Worm (Caenorhabditis elegans) whole organism, L4 larva: Measurements from ENCODE around the gene C34D10.5.

Experiments used
- D1046.2 ChIP-seq: fragments of 200-800 bp; sonication (Bioruptor generic); IDR thresholded peaks from 2 replicates; pipeline ENCODE4 v1.3.6; 2022; ENCODE audit warnings: missing genetic modification characterization, missing compliant biosample characterization
- F10B5.3 ChIP-seq: sonication (generic microtip); optimal IDR thresholded peaks from 2 replicates; lab custom pipeline; 2016; ENCODE audit warnings: mild to moderate bottlenecking, missing genetic modification characterization, missing compliant biosample characterization
- F26F4.8 ChIP-seq: fragments of 200-800 bp; sonication (Bioruptor generic); conservative IDR thresholded peaks from 2 replicates; pipeline ENCODE4 v1.3.6; 2022; ENCODE audit warnings: missing genetic modification characterization, missing compliant biosample characterization
- R02D3.7 ChIP-seq: fragments of 150-350 bp; sonication (generic microtip); optimal IDR thresholded peaks from 3 replicates; lab custom pipeline; 2014; ENCODE audit warnings: missing biosample characterization, missing genetic modification characterization
- T20F7.1 ChIP-seq: fragments of 200-800 bp; sonication (Bioruptor generic); optimal IDR thresholded peaks from 2 replicates; lab custom pipeline; 2018; ENCODE audit warnings: mild to moderate bottlenecking, missing genetic modification characterization, missing compliant biosample characterization
- T26A8.4 ChIP-seq: fragments of 200-800 bp; sonication (Bioruptor generic); IDR thresholded peaks from 2 replicates; pipeline ENCODE4 v1.3.6; 2022; ENCODE audit warnings: missing genetic modification characterization, missing compliant biosample characterization
- Y75B8A.6 ChIP-seq: fragments of 200-800 bp; sonication (Bioruptor generic); IDR thresholded peaks from 2 replicates; pipeline ENCODE4 v1.3.6; 2022; ENCODE audit warnings: missing genetic modification reagents, missing genetic modification characterization, missing compliant biosample characterization
- ZK337.2 ChIP-seq: fragments of 200-800 bp; sonication (Bioruptor generic); IDR thresholded peaks from 2 replicates; pipeline ENCODE4 v1.3.6; 2022; ENCODE audit warnings: missing genetic modification reagents, missing genetic modification characterization, missing compliant biosample characterization
- aha-1 ChIP-seq: fragments of 150-350 bp; peaks from one replicate; lab custom pipeline; 2014; ENCODE audit warnings: missing biosample characterization, missing genetic modification characterization
- ama-1 ChIP-seq: fragments of 150-350 bp; optimal IDR thresholded peaks from 2 replicates; lab custom pipeline; 2014; ENCODE audit warnings: inconsistent platforms, mixed read lengths
- cey-2 ChIP-seq: sonication (generic microtip); optimal IDR thresholded peaks from 3 replicates; lab custom pipeline; 2017; ENCODE audit warnings: missing genetic modification characterization, mild to moderate bottlenecking, missing compliant biosample characterization, antibody characterized with exemption, borderline replicate concordance; ENCODE audit not compliant: insufficient read depth
- ctbp-1 ChIP-seq: fragments of 200-800 bp; sonication (Bioruptor generic); IDR thresholded peaks from 2 replicates; pipeline ENCODE4 v1.3.6; 2022; ENCODE audit warnings: missing genetic modification reagents, missing genetic modification characterization, missing compliant biosample characterization
- daf-16 ChIP-seq, 3 experiments: sonication (generic microtip); optimal IDR thresholded peaks; 2 replicates each; lab custom pipeline; 2016 to 2017; ENCODE audit warnings: missing genetic modification characterization in 3 of 3, missing genetic modification reagents in 3 of 3, mild to moderate bottlenecking in 2 of 3, missing compliant biosample characterization in 2 of 3, missing biosample characterization in 1 of 3, moderate library complexity in 1 of 3
- daf-8 ChIP-seq: fragments of 200-800 bp; sonication (Bioruptor generic); IDR thresholded peaks from 2 replicates; pipeline ENCODE4 v1.3.6; 2022; ENCODE audit warnings: missing genetic modification characterization, missing compliant biosample characterization
- dmd-6 ChIP-seq: fragments of 200-800 bp; sonication (Bioruptor generic); IDR thresholded peaks from 2 replicates; pipeline ENCODE4 v1.3.6; 2022; ENCODE audit warnings: missing genetic modification reagents, missing genetic modification characterization, missing compliant biosample characterization
- dpl-1 ChIP-seq: fragments of 150-350 bp; optimal IDR thresholded peaks from 2 replicates; lab custom pipeline; 2014; ENCODE audit warnings: missing biosample characterization, missing genetic modification reagents, missing genetic modification characterization
- fos-1 ChIP-seq: fragments of 150-350 bp; optimal IDR thresholded peaks from 2 replicates; lab custom pipeline; 2014; ENCODE audit warnings: missing biosample characterization, missing genetic modification characterization
- hlh-11 ChIP-seq: fragments of 200-800 bp; sonication (Bioruptor generic); optimal IDR thresholded peaks from 2 replicates; lab custom pipeline; 2018; ENCODE audit warnings: mild to moderate bottlenecking, missing genetic modification characterization, missing compliant biosample characterization
- hlh-30 ChIP-seq: sonication (generic microtip); optimal IDR thresholded peaks from 2 replicates; lab custom pipeline; 2017; ENCODE audit warnings: antibody characterized with exemption, mild to moderate bottlenecking, missing genetic modification characterization, missing compliant biosample characterization; ENCODE audit not compliant: insufficient read depth
- lim-7 ChIP-seq: fragments of 200-800 bp; sonication (Bioruptor generic); IDR thresholded peaks from 2 replicates; pipeline ENCODE4 v1.3.6; 2022; ENCODE audit warnings: missing genetic modification characterization, missing compliant biosample characterization
- lin-13 ChIP-seq: fragments of 150-350 bp; optimal IDR thresholded peaks from 2 replicates; lab custom pipeline; 2014; ENCODE audit warnings: missing biosample characterization, missing genetic modification reagents, missing genetic modification characterization
- lin-15B ChIP-seq: fragments of 150-350 bp; sonication (generic microtip); optimal IDR thresholded peaks from 3 replicates; lab custom pipeline; 2014; ENCODE audit warnings: missing biosample characterization, missing genetic modification characterization
- lin-38 ChIP-seq: fragments of 200-800 bp; sonication (Bioruptor generic); IDR thresholded peaks from 2 replicates; pipeline ENCODE4 v1.3.6; 2022; ENCODE audit warnings: missing genetic modification reagents, missing genetic modification characterization, missing compliant biosample characterization
- lin-39 ChIP-seq: fragments of 150-350 bp; optimal IDR thresholded peaks from 2 replicates; lab custom pipeline; 2014; ENCODE audit warnings: missing biosample characterization, missing genetic modification reagents, missing genetic modification characterization
- madf-9 ChIP-seq: fragments of 200-800 bp; sonication (Bioruptor generic); conservative IDR thresholded peaks from 2 replicates; pipeline ENCODE4 v1.3.6; 2022; ENCODE audit warnings: missing genetic modification reagents, missing genetic modification characterization, missing compliant biosample characterization
- nhr-102 ChIP-seq: sonication (generic microtip); optimal IDR thresholded peaks from 2 replicates; lab custom pipeline; 2016; ENCODE audit warnings: mild to moderate bottlenecking, missing genetic modification characterization, moderate library complexity, missing compliant biosample characterization
- nhr-111 ChIP-seq: fragments of 200-800 bp; sonication (Bioruptor generic); optimal IDR thresholded peaks from 2 replicates; lab custom pipeline; 2018; ENCODE audit warnings: mild to moderate bottlenecking, missing genetic modification characterization, missing compliant biosample characterization
- nhr-237 ChIP-seq: sonication (generic microtip); optimal IDR thresholded peaks from 2 replicates; lab custom pipeline; 2017; ENCODE audit warnings: missing biosample characterization, missing genetic modification characterization
- nhr-25 ChIP-seq: sonication (generic microtip); optimal IDR thresholded peaks from 2 replicates; lab custom pipeline; 2017; ENCODE audit warnings: missing genetic modification characterization, mild to moderate bottlenecking, missing compliant biosample characterization, antibody characterized with exemption, moderate library complexity, borderline replicate concordance; ENCODE audit not compliant: insufficient read depth
- php-3 ChIP-seq: fragments of 200-800 bp; sonication (Bioruptor generic); IDR thresholded peaks from 2 replicates; pipeline ENCODE4 v1.3.6; 2022; ENCODE audit warnings: missing genetic modification reagents, missing genetic modification characterization, missing compliant biosample characterization
- spr-1 ChIP-seq: sonication (generic microtip); optimal IDR thresholded peaks from 2 replicates; lab custom pipeline; 2016; ENCODE audit warnings: mild to moderate bottlenecking, missing genetic modification characterization, missing compliant biosample characterization
- spr-3 ChIP-seq: fragments of 200-800 bp; sonication (Bioruptor generic); optimal IDR thresholded peaks from 2 replicates; lab custom pipeline; 2018; ENCODE audit warnings: mild to moderate bottlenecking, missing genetic modification characterization, missing compliant biosample characterization
- tra-1 ChIP-seq: fragments of 200-800 bp; sonication (Bioruptor generic); IDR thresholded peaks from 2 replicates; pipeline ENCODE4 v1.3.6; 2022; ENCODE audit warnings: missing genetic modification reagents, missing genetic modification characterization, missing compliant biosample characterization
- unc-130 ChIP-seq: sonication (generic microtip); optimal IDR thresholded peaks from 2 replicates; lab custom pipeline; 2016; ENCODE audit warnings: missing genetic modification reagents, missing genetic modification characterization, missing compliant biosample characterization
- unc-39 ChIP-seq: sonication (generic microtip); optimal IDR thresholded peaks from 2 replicates; lab custom pipeline; 2017; ENCODE audit warnings: missing biosample characterization, missing genetic modification characterization
- zfp-3 ChIP-seq: fragments of 200-800 bp; sonication (Bioruptor generic); conservative IDR thresholded peaks from 2 replicates; pipeline ENCODE4 v1.3.6; 2022; ENCODE audit warnings: missing genetic modification reagents, missing genetic modification characterization, missing compliant biosample characterization
- zip-11 ChIP-seq: fragments of 200-800 bp; sonication (Bioruptor generic); IDR thresholded peaks from 2 replicates; pipeline ENCODE4 v1.3.6; 2022; ENCODE audit warnings: missing genetic modification characterization, missing compliant biosample characterization
- zip-2 ChIP-seq: fragments of 150-350 bp; optimal IDR thresholded peaks from 2 replicates; lab custom pipeline; 2014; ENCODE audit warnings: missing biosample characterization, missing genetic modification characterization

The C34D10.5 gene

ce11 chrX:7986892-7987291 is 30.9 kb upstream of the C34D10.5 start (continued):
- TF ChIP-seq cey-2 (no peak), lin-38 (no peak), T20F7.1 (GFP tag; lab: Kevin White, UChicago) (no peak), php-3 (GFP tag; lab: Robert Waterston, UW) (peak; percentile 65; the same call in 1 of the 2 replicates), nhr-237 (no peak), D1046.2 (no peak), nhr-111 (GFP tag; lab: Kevin White, UChicago) (no peak), F26F4.8 (GFP tag; lab: Robert Waterston, UW) (no peak), Y75B8A.6 (GFP tag; lab: Robert Waterston, UW) (no peak), ama-1 (lab: Kevin White, UChicago) (no peak), lin-39 (tag; lab: Kevin White, UChicago) (no peak), T26A8.4 (GFP tag; lab: Robert Waterston, UW) (peak; percentile 59; the same call in 1 of the 2 replicates), lin-15B (tag; lab: Kevin White, UChicago) (no peak), daf-8 (GFP tag; lab: Robert Waterston, UW) (no peak), unc-39 (tag; lab: Kevin White, UChicago) (no peak), ctbp-1 (GFP tag; lab: Robert Waterston, UW) (no peak), unc-130 (GFP tag; lab: Kevin White, UChicago) (no peak), nhr-25 (tag; lab: Kevin White, UChicago) (peak; percentile 83), lin-13 (GFP tag; lab: Kevin White, UChicago) (no peak), zip-2 (tag; lab: Kevin White, UChicago) (no peak), spr-3 (GFP tag; lab: Kevin White, UChicago) (no peak), ZK337.2 (GFP tag; lab: Robert Waterston, UW) (no peak), R02D3.7 (tag; lab: Kevin White, UChicago) (no peak), hlh-30 (peak; percentile 79), lim-7 (GFP tag; lab: Robert Waterston, UW) (no peak), tra-1 (GFP tag; lab: Robert Waterston, UW) (no peak; the same call in 1 of the 2 replicates), dpl-1 (GFP tag; lab: Kevin White, UChicago) (no peak), nhr-102 (tag; lab: Kevin White, UChicago) (peak; percentile 87)
- TF ChIP-seq, all 104 proteins: peak for 28

- TF ChIP-seq madf-9 (no peak), aha-1 (tag; lab: Kevin White, UChicago) (peak; percentile 60), daf-16 (GFP tag; optimal IDR thresholded peaks at IDR 0.05; lab: Kevin White, UChicago) (no peak), daf-16 (tag; optimal IDR thresholded peaks at IDR 0.05; lab: Kevin White, UChicago) (peak; percentile 10)
- TF ChIP-seq, all 104 proteins: peak for 2
Measured at ce11 chrX:7988457-7988856, 29.4 kb upstream of the C34D10.5 start.

- TF ChIP-seq hlh-11 (tag; lab: Kevin White, UChicago), result no peak
- TF ChIP-seq lin-15B (tag; lab: Kevin White, UChicago), result no peak
- TF ChIP-seq zfp-3, result no peak
- 0 out of 2 replicates have a peak, but pooled peaks have one; percentile 10 for TF ChIP-seq dmd-6 (GFP tag; lab: Robert Waterston, UW)
- TF ChIP-seq zip-11 (GFP tag; lab: Robert Waterston, UW), result no peak
- 0 out of 2 replicates have a peak, but pooled peaks have one; percentile 13 for TF ChIP-seq ctbp-1 (GFP tag; lab: Robert Waterston, UW)
- TF ChIP-seq spr-1, result no peak
- no peak for TF ChIP-seq fos-1 (tag; lab: Kevin White, UChicago)
- TF ChIP-seq aha-1 (tag; lab: Kevin White, UChicago), result peak; percentile 52
- TF ChIP-seq F10B5.3 (tag; lab: Kevin White, UChicago), result no peak
- TF ChIP-seq nhr-25 (tag; lab: Kevin White, UChicago), result peak; percentile 60
- TF ChIP-seq lim-7 (GFP tag; lab: Robert Waterston, UW), result 0 out of 2 replicates have a peak, but pooled peaks have one; percentile 46
- TF ChIP-seq T20F7.1 (GFP tag; lab: Kevin White, UChicago), result no peak
- no peak for TF ChIP-seq daf-16 (GFP tag; optimal IDR thresholded peaks at IDR 0.05; lab: Kevin White, UChicago)
- TF ChIP-seq daf-16 (tag; optimal IDR thresholded peaks at IDR 0.05; lab: Kevin White, UChicago), result no peak
- peak; percentile 73 for TF ChIP-seq T26A8.4 (GFP tag; lab: Robert Waterston, UW)
Measured at ce11 chrX:7989155-7989554, 28.7 kb upstream of the C34D10.5 start.
